Worm (Caenorhabditis elegans) whole organism, late embryonic: ENCODE data around the gene phf-33.

Source experiments
- C08G9.2 ChIP-seq: sonication (generic microtip); optimal IDR thresholded peaks from 2 replicates; lab custom pipeline; 2016; ENCODE audit warnings: mild to moderate bottlenecking, missing genetic modification characterization, moderate library complexity, missing compliant biosample characterization
- C38D4.7 ChIP-seq: fragments of 200-800 bp; sonication (Bioruptor generic); optimal IDR thresholded peaks from 2 replicates; lab custom pipeline; 2018; ENCODE audit warnings: mild to moderate bottlenecking, missing genetic modification characterization, moderate library complexity, missing compliant biosample characterization
- K02D7.2 ChIP-seq: sonication (generic microtip); optimal IDR thresholded peaks from 2 replicates; lab custom pipeline; 2017; ENCODE audit warnings: mild to moderate bottlenecking, missing genetic modification characterization, missing compliant biosample characterization
- K09A11.1 ChIP-seq: sonication (generic microtip); optimal IDR thresholded peaks from 2 replicates; lab custom pipeline; 2017; ENCODE audit warnings: antibody characterized with exemption, mild to moderate bottlenecking, missing genetic modification characterization, missing compliant biosample characterization; ENCODE audit not compliant: insufficient read depth
- T23F11.4 ChIP-seq: fragments of 200-800 bp; sonication (Bioruptor generic); optimal IDR thresholded peaks from 2 replicates; lab custom pipeline; 2018; ENCODE audit warnings: mild to moderate bottlenecking, missing genetic modification characterization, missing compliant biosample characterization
- Y22D7AL.16 ChIP-seq: sonication (generic microtip); optimal IDR thresholded peaks from 2 replicates; lab custom pipeline; 2016; ENCODE audit warnings: missing genetic modification characterization, missing compliant biosample characterization
- ahr-1 ChIP-seq: sonication (generic microtip); optimal IDR thresholded peaks from 2 replicates; lab custom pipeline; 2016; ENCODE audit warnings: missing genetic modification characterization, missing compliant biosample characterization
- ama-1 ChIP-seq: fragments of 150-350 bp; optimal IDR thresholded peaks from 2 replicates; lab custom pipeline; 2014
- ceh-19 ChIP-seq: fragments of 200-800 bp; sonication (Bioruptor generic); optimal IDR thresholded peaks from 2 replicates; lab custom pipeline; 2018; ENCODE audit warnings: mild to moderate bottlenecking, missing genetic modification characterization, missing compliant biosample characterization
- ceh-2 ChIP-seq: sonication (generic microtip); optimal IDR thresholded peaks from 2 replicates; lab custom pipeline; 2016; ENCODE audit warnings: missing genotype, missing genetic modification characterization, missing compliant biosample characterization
- ceh-30 ChIP-seq: fragments of 150-350 bp; optimal IDR thresholded peaks from 2 replicates; lab custom pipeline; 2014; ENCODE audit warnings: missing biosample characterization, missing genetic modification characterization
- ceh-31 ChIP-seq: sonication (generic microtip); optimal IDR thresholded peaks from 2 replicates; lab custom pipeline; 2016; ENCODE audit warnings: missing genetic modification characterization, missing compliant biosample characterization
- ceh-45 ChIP-seq: fragments of 200-800 bp; sonication (Bioruptor generic); IDR thresholded peaks from 2 replicates; pipeline ENCODE4 v1.3.6; 2022; ENCODE audit warnings: missing genetic modification reagents, missing genetic modification characterization, missing compliant biosample characterization
- che-1 ChIP-seq: sonication (generic microtip); optimal IDR thresholded peaks from 2 replicates; lab custom pipeline; 2016; ENCODE audit warnings: mild to moderate bottlenecking, missing genetic modification characterization, missing compliant biosample characterization
- dmd-4 ChIP-seq: sonication (generic microtip); optimal IDR thresholded peaks from 2 replicates; lab custom pipeline; 2016; ENCODE audit warnings: borderline replicate concordance, missing genetic modification characterization, missing compliant biosample characterization
- elt-2 ChIP-seq: sonication (generic microtip); optimal IDR thresholded peaks from 2 replicates; lab custom pipeline; 2016; ENCODE audit warnings: missing genetic modification reagents, missing genetic modification characterization, missing compliant biosample characterization
- eyg-1 ChIP-seq: sonication (generic microtip); optimal IDR thresholded peaks from 2 replicates; lab custom pipeline; 2016; ENCODE audit warnings: missing genotype, missing genetic modification characterization, missing compliant biosample characterization
- fkh-6 ChIP-seq: sonication (generic microtip); optimal IDR thresholded peaks from 2 replicates; lab custom pipeline; 2016; ENCODE audit warnings: missing genetic modification characterization, missing compliant biosample characterization
- hlh-13 ChIP-seq: fragments of 200-800 bp; sonication (Bioruptor generic); optimal IDR thresholded peaks from 2 replicates; lab custom pipeline; 2018; ENCODE audit warnings: mild to moderate bottlenecking, missing genetic modification characterization, missing compliant biosample characterization
- hlh-15 ChIP-seq: sonication (generic microtip); optimal IDR thresholded peaks from 2 replicates; lab custom pipeline; 2016; ENCODE audit warnings: missing genetic modification characterization, missing compliant biosample characterization
- hlh-30 ChIP-seq: sonication (generic microtip); optimal IDR thresholded peaks from 2 replicates; lab custom pipeline; 2017; ENCODE audit warnings: antibody characterized with exemption, missing genetic modification characterization, missing compliant biosample characterization; ENCODE audit not compliant: insufficient read depth
- hlh-6 ChIP-seq: sonication (generic microtip); optimal IDR thresholded peaks from 2 replicates; lab custom pipeline; 2016; ENCODE audit warnings: missing genotype, missing genetic modification characterization, missing compliant biosample characterization
- lin-11 ChIP-seq: fragments of 200-800 bp; sonication (Bioruptor generic); optimal IDR thresholded peaks from 2 replicates; lab custom pipeline; 2018; ENCODE audit warnings: mild to moderate bottlenecking, missing genetic modification characterization, missing compliant biosample characterization
- mec-3 ChIP-seq: sonication (generic microtip); optimal IDR thresholded peaks from 2 replicates; lab custom pipeline; 2016; ENCODE audit warnings: borderline replicate concordance, missing genetic modification characterization, missing compliant biosample characterization
- nfya-1 ChIP-seq: sonication (generic microtip); optimal IDR thresholded peaks from 2 replicates; lab custom pipeline; 2017; ENCODE audit warnings: missing genetic modification characterization, mild to moderate bottlenecking, missing compliant biosample characterization, antibody characterized with exemption, moderate library complexity
- npax-4 ChIP-seq: sonication (generic microtip); optimal IDR thresholded peaks from 2 replicates; lab custom pipeline; 2016; ENCODE audit warnings: missing genetic modification characterization, missing compliant biosample characterization
- pag-3 ChIP-seq: sonication (generic microtip); optimal IDR thresholded peaks from 2 replicates; lab custom pipeline; 2016; ENCODE audit warnings: missing compliant biosample characterization, missing genetic modification characterization, borderline replicate concordance
- pat-9 ChIP-seq: fragments of 200-800 bp; sonication (Bioruptor generic); optimal IDR thresholded peaks from 2 replicates; lab custom pipeline; 2018; ENCODE audit warnings: mild to moderate bottlenecking, missing genetic modification characterization, moderate library complexity, missing compliant biosample characterization
- pax-1 ChIP-seq: fragments of 150-350 bp; optimal IDR thresholded peaks from 2 replicates; lab custom pipeline; 2014; ENCODE audit warnings: missing biosample characterization, missing genetic modification characterization
- pha-4 ChIP-seq: fragments of 150-350 bp; optimal IDR thresholded peaks from 2 replicates; lab custom pipeline; 2018; ENCODE audit warnings: missing biosample characterization, missing genetic modification reagents, missing genetic modification characterization
- pqm-1 ChIP-seq: sonication (generic microtip); optimal IDR thresholded peaks from 2 replicates; lab custom pipeline; 2016; ENCODE audit warnings: missing genetic modification characterization, missing compliant biosample characterization
- pros-1 ChIP-seq: fragments of 150-350 bp; optimal IDR thresholded peaks from 2 replicates; lab custom pipeline; 2014; ENCODE audit warnings: missing biosample characterization, missing genetic modification reagents, missing genetic modification characterization
- ref-2 ChIP-seq: sonication (generic microtip); optimal IDR thresholded peaks from 2 replicates; lab custom pipeline; 2016; ENCODE audit warnings: missing genetic modification characterization, missing compliant biosample characterization
- sdc-2 ChIP-seq: sonication (generic microtip); optimal IDR thresholded peaks from 2 replicates; lab custom pipeline; 2016; ENCODE audit warnings: missing genotype, missing genetic modification characterization, missing compliant biosample characterization
- sox-2 ChIP-seq: fragments of 200-800 bp; sonication (Bioruptor generic); IDR thresholded peaks from 2 replicates; pipeline ENCODE4 v1.3.6; 2022; ENCODE audit warnings: missing genetic modification reagents, missing genetic modification characterization, missing compliant biosample characterization
- syd-9 ChIP-seq: sonication (generic microtip); optimal IDR thresholded peaks from 2 replicates; lab custom pipeline; 2016; ENCODE audit warnings: mild to moderate bottlenecking, missing genetic modification characterization, moderate library complexity, missing compliant biosample characterization
- tbx-7 ChIP-seq: sonication (generic microtip); optimal IDR thresholded peaks from 2 replicates; lab custom pipeline; 2016; ENCODE audit warnings: missing genotype, missing genetic modification characterization, missing compliant biosample characterization
- unc-3 ChIP-seq, 2 experiments: fragments of 200-800 bp in 1 of 2; sonication (Bioruptor generic) in 1 of 2; sonication (generic microtip) in 1 of 2; conservative IDR thresholded peaks in 1 of 2; optimal IDR thresholded peaks in 1 of 2; 2 replicates each; pipeline versions ENCODE4 v1.3.6 to Lab custom; 2016 to 2022; ENCODE audit warnings: missing compliant biosample characterization in 2 of 2, missing genetic modification characterization in 2 of 2, missing genetic modification reagents in 1 of 2
- unc-42 ChIP-seq: sonication (generic microtip); optimal IDR thresholded peaks from 2 replicates; lab custom pipeline; 2016; ENCODE audit warnings: missing genotype, missing genetic modification characterization, missing compliant biosample characterization
- unc-86 ChIP-seq: sonication (generic microtip); optimal IDR thresholded peaks from 2 replicates; lab custom pipeline; 2016; ENCODE audit warnings: missing genetic modification characterization, missing compliant biosample characterization

The phf-33 gene

DNA sequence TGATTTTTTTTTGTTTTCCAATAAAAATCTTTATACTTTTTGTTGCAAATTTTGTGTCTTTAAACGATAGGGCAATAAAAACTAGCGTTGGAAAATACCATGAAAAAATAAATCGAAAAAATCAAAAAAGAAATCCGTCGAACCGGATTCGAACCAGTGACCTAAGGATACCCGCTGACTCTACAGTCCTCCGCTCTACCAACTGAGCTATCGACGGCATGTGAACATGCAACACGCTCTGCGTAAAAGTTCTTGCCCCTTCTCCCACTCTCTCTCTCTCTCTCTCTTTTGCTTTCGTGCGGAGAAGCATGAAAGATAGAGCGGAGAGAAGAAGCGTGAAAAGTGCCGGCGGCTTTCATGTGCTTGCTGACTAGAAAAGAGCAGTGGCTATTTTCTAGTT lies 14.2 kb downstream of the phf-33 start (continued):
- TF ChIP-seq hlh-13 (GFP tag; lab: Kevin White, UChicago) (peak; percentile 62), sox-2 (GFP tag; lab: Robert Waterston, UW) (peak; percentile 68), K02D7.2 (tag; lab: Kevin White, UChicago) (peak; percentile 64), Y22D7AL.16 (peak; percentile 76), tbx-7 (tag; lab: Kevin White, UChicago) (peak; percentile 10), lin-11 (tag; lab: Kevin White, UChicago) (peak; percentile 62), sdc-2 (peak; percentile 81), nfya-1 (tag; lab: Kevin White, UChicago) (peak; percentile 44), fkh-6 (tag; lab: Kevin White, UChicago) (peak; percentile 64), pax-1 (tag; lab: Kevin White, UChicago) (no peak), pros-1 (tag; lab: Kevin White, UChicago) (no peak), syd-9 (tag; lab: Kevin White, UChicago) (peak; percentile 64), T23F11.4 (GFP tag; lab: Kevin White, UChicago) (peak; percentile 62), mec-3 (no peak), unc-42 (no peak), eyg-1 (tag; lab: Kevin White, UChicago) (peak; percentile 64), pqm-1 (peak; percentile 47), unc-86 (tag; lab: Kevin White, UChicago) (peak; percentile 78), che-1 (tag; lab: Kevin White, UChicago) (peak; percentile 74), C38D4.7 (GFP tag; lab: Kevin White, UChicago) (peak; percentile 77), elt-2 (tag; lab: Kevin White, UChicago) (peak; percentile 69), C08G9.2 (peak; percentile 72), unc-3 (GFP tag; conservative IDR thresholded peaks at IDR 0.05; lab: Robert Waterston, UW) (peak; percentile 87), unc-3 (tag; optimal IDR thresholded peaks at IDR 0.05; lab: Kevin White, UChicago) (peak; percentile 67), ceh-30 (tag; lab: Kevin White, UChicago) (no peak), ceh-45 (GFP tag; lab: Robert Waterston, UW) (peak; percentile 76), K09A11.1 (no peak), pag-3 (tag; lab: Kevin White, UChicago) (no peak), ceh-31 (peak; percentile 65), dmd-4 (tag; lab: Kevin White, UChicago) (peak; percentile 79), ceh-2 (tag; lab: Kevin White, UChicago) (peak; percentile 58), npax-4 (tag; lab: Kevin White, UChicago) (peak; percentile 52), hlh-30 (tag; lab: Kevin White, UChicago) (peak; percentile 12), pat-9 (tag; lab: Kevin White, UChicago) (peak; percentile 78), ref-2 (tag; lab: Kevin White, UChicago) (peak; percentile 80)

DNA sequence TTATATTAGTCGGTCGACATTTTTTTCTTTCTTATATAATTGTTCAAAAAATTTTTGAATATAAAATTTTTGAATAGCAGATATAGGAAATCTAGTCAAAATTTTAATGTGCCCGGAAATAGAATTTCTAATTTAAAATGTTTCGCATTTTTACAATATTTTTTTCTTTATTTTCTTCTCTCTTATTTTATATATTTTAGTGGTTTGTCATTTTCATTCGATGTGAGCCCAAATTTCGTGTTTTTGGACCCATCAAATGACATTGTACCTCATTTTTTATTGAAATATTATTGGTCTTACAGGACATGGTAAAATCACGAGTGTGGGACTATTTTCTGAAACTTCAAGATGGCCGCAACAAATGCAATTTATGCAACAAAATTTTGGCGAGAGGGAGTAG lies 16.6 kb downstream of the phf-33 start, which contains the start of gene K09A11.1:
Gene K09A11.1, plus strand, starts transcription at position 301 of the 400 bp plus-strand sequence.
- TF ChIP-seq ama-1 (lab: Kevin White, UChicago): no peak
- no peak for TF ChIP-seq npax-4 (tag; lab: Kevin White, UChicago)
- TF ChIP-seq ahr-1 (tag; lab: Kevin White, UChicago): no peak
- no peak for TF ChIP-seq hlh-6 (tag; lab: Kevin White, UChicago)
- no peak for TF ChIP-seq syd-9 (tag; lab: Kevin White, UChicago)
- TF ChIP-seq ceh-19: no peak

DNA sequence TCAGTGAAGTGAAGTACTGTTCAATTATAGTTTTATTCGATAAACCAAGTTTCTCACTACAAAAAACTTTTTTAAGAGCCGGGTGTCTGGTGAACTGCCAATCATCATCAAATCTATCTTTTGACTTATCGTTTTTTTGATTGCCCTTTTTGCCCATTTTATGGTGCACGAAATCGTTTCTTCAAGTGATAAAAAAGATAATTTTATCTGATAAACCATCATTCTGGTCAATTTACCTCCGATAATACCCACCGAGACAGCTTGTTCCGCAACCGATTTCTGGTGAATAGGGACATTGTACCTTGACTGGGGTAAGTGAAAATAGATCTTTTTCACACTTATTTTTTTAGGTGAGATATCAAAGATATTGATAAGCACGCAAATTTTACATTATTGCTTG lies 21.2 kb downstream of the phf-33 start, which contains the start of gene K08H2.10:
Gene K08H2.10, plus strand, starts transcription at position 230 of the 400 bp plus-strand sequence.
- peak; percentile 92 for TF ChIP-seq elt-2 (tag; lab: Kevin White, UChicago)
- TF ChIP-seq C08G9.2: no peak
- no peak for TF ChIP-seq hlh-15 (tag; lab: Kevin White, UChicago)
- TF ChIP-seq pha-4 (tag; lab: Kevin White, UChicago): no peak
- no peak for TF ChIP-seq K02D7.2 (tag; lab: Kevin White, UChicago)
